Worm (Caenorhabditis elegans): ENCODE data around the gene F19G12.11.
A peak's percentile ranks its signal among the peaks of the same experiment; 100 is the strongest.

The F19G12.11 gene

DNA sequence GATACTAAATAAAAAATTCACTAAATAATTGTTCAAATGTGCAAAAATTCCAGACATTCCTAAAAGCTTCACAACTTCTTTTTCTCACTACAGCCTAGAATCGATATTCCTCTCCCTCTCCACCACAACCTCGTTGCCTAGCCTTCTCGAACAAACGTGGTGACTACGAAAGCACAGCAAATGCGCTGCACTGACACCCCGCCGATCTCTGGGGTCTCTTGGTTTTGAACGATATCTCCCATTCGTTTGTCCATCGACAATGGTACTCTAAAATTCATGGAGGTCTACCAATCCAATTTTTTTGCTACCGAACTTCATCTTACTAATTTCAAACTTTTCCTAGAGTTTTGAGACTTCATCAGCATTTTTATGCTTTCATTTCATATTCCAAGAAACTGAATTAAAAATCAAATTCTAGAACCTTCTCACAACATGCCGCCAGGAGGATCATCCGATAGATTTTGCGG is 24.1 kb upstream of the F19G12.11 start, which contains the start of gene W05H7.1:
TSS of gene W05H7.1 (plus strand) at position 417 of the 467 bp plus-strand sequence.
- TF ChIP-seq dpl-1 (GFP tag; optimal IDR thresholded peaks at IDR 0.05): no peak
- TF ChIP-seq zfp-3 (GFP tag; conservative IDR thresholded peaks at IDR 0.05): no peak
- peak; percentile 38 for TF ChIP-seq lin-38 (GFP tag; IDR thresholded peaks at IDR 0.05)
- no peak for TF ChIP-seq unc-130 (GFP tag; optimal IDR thresholded peaks at IDR 0.05)
- no peak for TF ChIP-seq Y105C5A.15 (GFP tag; IDR thresholded peaks at IDR 0.05)
- TF ChIP-seq daf-16 (GFP tag; optimal IDR thresholded peaks at IDR 0.05): no peak
- TF ChIP-seq daf-16 (tag; optimal IDR thresholded peaks at IDR 0.05): peak; percentile 14
- TF ChIP-seq mdl-1 (tag; optimal IDR thresholded peaks at IDR 0.05): peak in 1 of 2 experiments; percentile 18
- TF ChIP-seq mep-1 (tag; optimal IDR thresholded peaks at IDR 0.05): peak; percentile 62
- TF ChIP-seq nhr-11 (tag; optimal IDR thresholded peaks at IDR 0.05): peak; percentile 22
- no peak for TF ChIP-seq lin-13 (GFP tag; optimal IDR thresholded peaks at IDR 0.05)
- no peak for TF ChIP-seq ces-1 (GFP tag; optimal IDR thresholded peaks at IDR 0.05)
- peak; percentile 57 for TF ChIP-seq hlh-30 (tag; optimal IDR thresholded peaks at IDR 0.05; ENCODE audit: insufficient read depth)
- no peak for TF ChIP-seq fos-1 (tag; optimal IDR thresholded peaks at IDR 0.05)
- TF ChIP-seq saeg-2 (GFP tag; IDR thresholded peaks at IDR 0.05): no peak
- no peak for TF ChIP-seq nhr-10 (tag; optimal IDR thresholded peaks at IDR 0.05)
- peak in 1 of 2 experiments; percentile 56 for TF ChIP-seq lsy-2 (tag; optimal IDR thresholded peaks at IDR 0.05)
- no peak for TF ChIP-seq ceh-62 (tag; optimal IDR thresholded peaks at IDR 0.05)
- TF ChIP-seq ZK337.2 (GFP tag; IDR thresholded peaks at IDR 0.05): no peak
- peak; percentile 56 for TF ChIP-seq mxl-3 (GFP tag; optimal IDR thresholded peaks at IDR 0.05)
- peak; percentile 61 for TF ChIP-seq hmg-1.1 (GFP tag; IDR thresholded peaks at IDR 0.05)
- no peak for TF ChIP-seq ama-1 (optimal IDR thresholded peaks at IDR 0.05)
- peak; percentile 4 for TF ChIP-seq fkh-10 (GFP tag; optimal IDR thresholded peaks at IDR 0.05)
- TF ChIP-seq mes-2 (tag; optimal IDR thresholded peaks at IDR 0.05; ENCODE audit: poor library complexity, severe bottlenecking): peak; percentile 55
- peak; percentile 41 for TF ChIP-seq nhr-28 (tag; optimal IDR thresholded peaks at IDR 0.05)
- TF ChIP-seq nhr-6 (tag; optimal IDR thresholded peaks at IDR 0.05): peak; percentile 54
- no peak for TF ChIP-seq nhr-25 (tag; optimal IDR thresholded peaks at IDR 0.05; ENCODE audit: borderline replicate concordance, insufficient read depth)
- no peak for TF ChIP-seq ztf-11 (tag; optimal IDR thresholded peaks at IDR 0.05)
- TF ChIP-seq ctbp-1 (GFP tag; IDR thresholded peaks at IDR 0.05): no peak
- TF ChIP-seq madf-9 (GFP tag; conservative IDR thresholded peaks at IDR 0.05): no peak
- peak in 1 of 2 experiments; percentile 98 for TF ChIP-seq unc-62 (GFP tag; optimal IDR thresholded peaks at IDR 0.05 in 1 of 2)
- TF ChIP-seq unc-62 (tag; optimal IDR thresholded peaks at IDR 0.05): no peak
- TF ChIP-seq dve-1 (tag; optimal IDR thresholded peaks at IDR 0.05; ENCODE audit: insufficient read depth): peak; percentile 59
- TF ChIP-seq aha-1 (tag): peak; percentile 94
- TF ChIP-seq hlh-11 (tag; optimal IDR thresholded peaks at IDR 0.05): peak; percentile 9

ce11 chrX:1446593-1447141 is 20.3 kb upstream of the F19G12.11 start, which contains the start of gene zfp-3:
zfp-3 (minus strand) TSS chrX:1446643.
- TF ChIP-seq mdt-29 (GFP tag; IDR thresholded peaks at IDR 0.05) (peak; percentile 76), hlh-30 (tag; optimal IDR thresholded peaks at IDR 0.05; ENCODE audit: insufficient read depth) (peak; percentile 99), lir-3 (tag; optimal IDR thresholded peaks at IDR 0.05) (peak; percentile 45), saeg-2 (GFP tag; IDR thresholded peaks at IDR 0.05) (peak; percentile 74; the same call in 1 of the 2 replicates), spr-3 (GFP tag; optimal IDR thresholded peaks at IDR 0.05) (peak; percentile 6), zag-1 (tag; optimal IDR thresholded peaks at IDR 0.05) (peak; percentile 58), mxl-2 (GFP tag; conservative IDR thresholded peaks at IDR 0.05) (no peak), mxl-3 (GFP tag; optimal IDR thresholded peaks at IDR 0.05) (peak; percentile 90), daf-19 (GFP tag; conservative IDR thresholded peaks at IDR 0.05) (0 out of 2 replicates have a peak, but pooled peaks have one; percentile 60), ama-1 (optimal IDR thresholded peaks at IDR 0.05) (peak; percentile 7), T26A8.4 (GFP tag; IDR thresholded peaks at IDR 0.05) (peak; percentile 87), egl-43 (GFP tag; IDR thresholded peaks at IDR 0.05) (peak; percentile 81), Y48G9A.11 (GFP tag; IDR thresholded peaks at IDR 0.05) (no peak), rbr-2 (tag; optimal IDR thresholded peaks at IDR 0.05) (peak; percentile 95), T20F7.1 (GFP tag; optimal IDR thresholded peaks at IDR 0.05) (no peak), nhr-41 (GFP tag; IDR thresholded peaks at IDR 0.05) (peak; percentile 83), daf-16 (GFP tag; optimal IDR thresholded peaks at IDR 0.05) (peak; percentile 62 to 79), daf-16 (tag; optimal IDR thresholded peaks at IDR 0.05) (peak; percentile 88), ceh-20 (GFP tag; IDR thresholded peaks at IDR 0.05) (peak; percentile 94), unc-62 (GFP tag; optimal IDR thresholded peaks at IDR 0.05 in 1 of 2) (peak in 1 of 2 experiments; percentile 99), unc-62 (tag; optimal IDR thresholded peaks at IDR 0.05) (no peak), tra-1 (GFP tag; IDR thresholded peaks at IDR 0.05) (peak; percentile 81), daf-8 (GFP tag; IDR thresholded peaks at IDR 0.05) (no peak)
